Worm (Caenorhabditis elegans) whole organism, late embryonic: ENCODE results near the gene C53B7.2.

Source experiments
- ceh-18 ChIP-seq: sonication (generic microtip); optimal IDR thresholded peaks from 2 replicates; lab custom pipeline; 2016; ENCODE audit warnings: missing genetic modification characterization, missing compliant biosample characterization
- ceh-22 ChIP-seq: sonication (generic microtip); optimal IDR thresholded peaks from 2 replicates; lab custom pipeline; 2017; ENCODE audit warnings: missing biosample characterization, missing genetic modification characterization
- hlh-13 ChIP-seq: fragments of 200-800 bp; sonication (Bioruptor generic); optimal IDR thresholded peaks from 2 replicates; lab custom pipeline; 2018; ENCODE audit warnings: mild to moderate bottlenecking, missing genetic modification characterization, missing compliant biosample characterization

DNA sequence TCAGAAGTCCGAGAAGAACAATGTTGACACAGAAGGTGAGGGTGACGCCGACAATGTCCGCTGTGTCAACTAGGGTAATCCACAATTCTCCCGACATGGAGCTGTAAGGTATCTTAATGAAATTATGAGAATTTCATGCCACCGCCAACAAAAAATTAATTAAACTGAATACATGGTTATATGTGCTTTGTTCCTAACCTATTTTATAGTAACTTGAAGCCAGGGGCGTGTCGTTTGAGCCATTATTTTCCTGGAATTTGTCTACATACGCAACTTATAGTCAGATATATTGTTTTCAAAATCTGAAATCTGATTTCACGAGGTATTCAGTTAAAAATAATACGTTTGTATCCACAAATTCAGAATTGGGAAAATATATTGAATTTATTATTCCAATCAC is 19.8 kb downstream of the C53B7.2 start, which contains the start of gene odr-10:
- TF ChIP-seq ceh-22 (tag; lab: Kevin White, UChicago) (no peak), ceh-18 (tag; lab: Kevin White, UChicago) (no peak), hlh-13 (GFP tag; lab: Kevin White, UChicago) (no peak)
